Fruit fly (Drosophila melanogaster) whole organism, wandering third instar larva: ENCODE measurements around the gene Nepl15.
A peak's percentile ranks its signal among the peaks of the same experiment; 100 is the strongest.

Experiments
- dmrt93B ChIP-seq: fragments of 200-800 bp; sonication (Bioruptor generic); optimal IDR thresholded peaks from 2 replicates; lab custom pipeline; 2018; ENCODE audit warnings: missing biosample characterization, mild to moderate bottlenecking, missing genetic modification characterization
- jim ChIP-seq: fragments of 175-275, 200-325 bp; sonication (Bioruptor generic); optimal IDR thresholded peaks from 2 replicates; lab custom pipeline; 2016; ENCODE audit warnings: missing biosample characterization, mild to moderate bottlenecking, missing genetic modification characterization
- psq ChIP-seq: fragments of 200-800 bp; sonication (Bioruptor generic); optimal IDR thresholded peaks from 3 replicates; lab custom pipeline; 2017; ENCODE audit warnings: missing biosample characterization, mild to moderate bottlenecking, missing genetic modification characterization, moderate library complexity
- rgr ChIP-seq: fragments of 200-800 bp; sonication (Bioruptor generic); optimal IDR thresholded peaks from 3 replicates; lab custom pipeline; 2016; ENCODE audit warnings: missing biosample characterization, mild to moderate bottlenecking, missing genetic modification characterization
- woc ChIP-seq: sonication (Bioruptor generic); optimal IDR thresholded peaks from 2 replicates; lab custom pipeline; 2016; ENCODE audit warnings: missing biosample characterization, mild to moderate bottlenecking, missing genetic modification characterization

DNA sequence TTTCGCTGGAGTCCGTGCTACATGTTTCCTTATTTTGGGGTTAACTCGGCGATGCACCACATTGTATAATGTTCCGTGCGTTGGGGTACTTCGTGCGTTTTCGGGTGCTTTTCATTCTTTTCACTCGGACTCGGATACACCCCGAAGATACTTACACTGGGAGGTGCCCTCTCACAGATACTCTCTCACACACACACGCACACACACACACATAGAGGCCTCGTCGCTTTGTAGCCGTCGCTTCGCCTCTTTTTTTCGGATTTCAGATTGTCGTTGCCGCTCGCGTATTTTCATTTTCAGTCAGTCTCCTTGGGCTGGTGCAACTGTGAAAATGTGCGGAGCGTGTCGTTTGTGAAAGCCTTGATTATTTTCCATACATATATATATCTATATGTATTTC, 15.4 kb upstream of the Nepl15 start:
- TF ChIP-seq woc (GFP tag; lab: Kevin White, UChicago) (no peak), jim (GFP tag; lab: Kevin White, UChicago) (no peak), psq (GFP tag; lab: Kevin White, UChicago) (no peak), rgr (GFP tag; lab: Kevin White, UChicago) (peak; percentile 49), dmrt93B (no peak)
